Worm (Caenorhabditis elegans): ENCODE measurements around the gene C28D4.18.
"Not testable (repeated sequence)": the region's sequence is repeated elsewhere in the genome, so short reads cannot be mapped to it uniquely, and the experiment has no call there.

C28D4.18 gene

ce11 chrIV:9757425-9757740 is 32.3 kb downstream of the C28D4.18 start, which contains the start of gene nhr-97:
Gene nhr-97, plus strand, starts transcription at chrIV:9757641.
- no peak for TF ChIP-seq Y55F3AM.14 (GFP tag; optimal IDR thresholded peaks at IDR 0.05)
- TF ChIP-seq ama-1 (optimal IDR thresholded peaks at IDR 0.05), result no peak

- TF ChIP-seq nhr-21 (tag; optimal IDR thresholded peaks at IDR 0.05), result no peak
- no peak for TF ChIP-seq unc-62 (GFP tag; optimal IDR thresholded peaks at IDR 0.05)
- no peak for TF ChIP-seq sma-9 (GFP tag; optimal IDR thresholded peaks at IDR 0.05)
- no peak for TF ChIP-seq sma-9 (tag; optimal IDR thresholded peaks at IDR 0.05)
- no peak for TF ChIP-seq fos-1 (tag; optimal IDR thresholded peaks at IDR 0.05)
- peak; percentile 19 for TF ChIP-seq crh-2 (tag; optimal IDR thresholded peaks at IDR 0.05)
- TF ChIP-seq unc-55 (GFP tag; optimal IDR thresholded peaks at IDR 0.05), result no peak
- no peak for TF ChIP-seq snpc-4 (tag; optimal IDR thresholded peaks at IDR 0.05)
- peak; percentile 3 for TF ChIP-seq nhr-129 (tag; optimal IDR thresholded peaks at IDR 0.05)
- no peak for TF ChIP-seq ZK546.5 (tag; optimal IDR thresholded peaks at IDR 0.05)
- no peak for TF ChIP-seq elt-1 (tag; optimal IDR thresholded peaks at IDR 0.05)
- TF ChIP-seq skn-1 (tag; optimal IDR thresholded peaks at IDR 0.05), result no peak
- TF ChIP-seq sma-3 (GFP tag; optimal IDR thresholded peaks at IDR 0.05), result no peak
- no peak for TF ChIP-seq ztf-4 (tag; optimal IDR thresholded peaks at IDR 0.05)
- no peak for TF ChIP-seq mdl-1 (tag; optimal IDR thresholded peaks at IDR 0.05)
- TF ChIP-seq F13H6.1 (tag; optimal IDR thresholded peaks at IDR 0.05), result peak; percentile 2
- TF ChIP-seq lsy-2 (tag; optimal IDR thresholded peaks at IDR 0.05), result no peak
- no peak for TF ChIP-seq nhr-23 (tag; optimal IDR thresholded peaks at IDR 0.05)
- no peak for TF ChIP-seq C34F6.9 (tag; optimal IDR thresholded peaks at IDR 0.05)
- TF ChIP-seq unc-39 (tag; optimal IDR thresholded peaks at IDR 0.05), result no peak
These were observed 36.7 kb downstream of the C28D4.18 start for ce11 chrIV:9761751-9762150.

ce11 chrIV:9762667-9763173 is 37.6 kb downstream of the C28D4.18 start:
- peak; percentile 85 for TF ChIP-seq fos-1 (tag; optimal IDR thresholded peaks at IDR 0.05)
- TF ChIP-seq ceh-82 (tag; optimal IDR thresholded peaks at IDR 0.05), result no peak
- TF ChIP-seq egl-27 (tag; optimal IDR thresholded peaks at IDR 0.05), result peak; percentile 1

- TF ChIP-seq lin-13 (GFP tag; optimal IDR thresholded peaks at IDR 0.05) (no peak), unc-39 (tag; optimal IDR thresholded peaks at IDR 0.05) (no peak), blmp-1 (tag; optimal IDR thresholded peaks at IDR 0.05; ENCODE audit: insufficient read depth) (no peak), ztf-4 (tag; optimal IDR thresholded peaks at IDR 0.05) (no peak), nhr-77 (tag; optimal IDR thresholded peaks at IDR 0.05) (no peak), egl-27 (tag; optimal IDR thresholded peaks at IDR 0.05) (no peak), sma-3 (GFP tag; optimal IDR thresholded peaks at IDR 0.05) (no peak), lsy-2 (tag; optimal IDR thresholded peaks at IDR 0.05) (no peak)
These were observed 41.2 kb downstream of the C28D4.18 start, which contains the start of gene ssp-36 for ce11 chrIV:9766250-9766649. Gene ssp-36, minus strand, starts transcription at chrIV:9766350.

ce11 chrIV:9767054-9767453 is 42.0 kb downstream of the C28D4.18 start, which contains the start of gene msp-79:
Gene msp-79, minus strand, starts transcription at chrIV:9767154.
- not testable (repeated sequence) for TF ChIP-seq gmeb-1, mdl-1, ztf-11 (tag; optimal IDR thresholded peaks at IDR 0.05)

ce11 chrIV:9769746-9770145 is 44.7 kb downstream of the C28D4.18 start, which contains the start of gene msp-78:
Gene msp-78, plus strand, starts transcription at chrIV:9770046.
- TF ChIP-seq nhr-129 (tag; optimal IDR thresholded peaks at IDR 0.05); egl-27 (tag; optimal IDR thresholded peaks at IDR 0.05); unc-62 (GFP tag; optimal IDR thresholded peaks at IDR 0.05): not testable (repeated sequence)

- TF ChIP-seq mab-5 (tag; optimal IDR thresholded peaks at IDR 0.05) (peak; percentile 12), peb-1 (tag; optimal IDR thresholded peaks at IDR 0.05) (no peak)
These were observed 45.7 kb downstream of the C28D4.18 start for ce11 chrIV:9770798-9771197.

All from whole organism, L2 larva.